Worm (Caenorhabditis elegans): ENCODE measurements around the gene C53B4.3.

- no peak for TF ChIP-seq elt-1 (tag; optimal IDR thresholded peaks at IDR 0.05)
- TF ChIP-seq jun-1 (tag; optimal IDR thresholded peaks at IDR 0.05), result no peak
- no peak for TF ChIP-seq nhr-12 (tag; optimal IDR thresholded peaks at IDR 0.05)
- no peak for TF ChIP-seq aly-2 (tag; optimal IDR thresholded peaks at IDR 0.05)
- TF ChIP-seq lin-15B (tag; optimal IDR thresholded peaks at IDR 0.05), result no peak
- no peak for TF ChIP-seq skn-1 (tag; optimal IDR thresholded peaks at IDR 0.05)
- no peak for TF ChIP-seq nfya-1 (tag; optimal IDR thresholded peaks at IDR 0.05; ENCODE audit: insufficient read depth)
- no peak for TF ChIP-seq unc-62 (GFP tag; optimal IDR thresholded peaks at IDR 0.05)
- no peak for TF ChIP-seq ztf-4 (tag; optimal IDR thresholded peaks at IDR 0.05)
These were observed 30.1 kb downstream of the C53B4.3 start for ce11 chrIV:8943430-8943829.
